Fruit fly (Drosophila melanogaster) whole organism, embryonic: ENCODE measurements around the gene CG5515.

Source experiments
- Atf-2 ChIP-seq: fragments of 200-800 bp; sonication (Bioruptor generic); optimal IDR thresholded peaks from 2 replicates; lab custom pipeline; 2016; ENCODE audit warnings: missing biosample characterization, missing genetic modification characterization
- Blimp-1 ChIP-seq: fragments of 200-800 bp; sonication (Bioruptor generic); optimal IDR thresholded peaks from 3 replicates; lab custom pipeline; 2018; ENCODE audit warnings: missing biosample characterization, missing genetic modification characterization, mild to moderate bottlenecking, moderate library complexity, missing genetic modification reagents
- CG10209 ChIP-seq: fragments of 200-800 bp; sonication (Bioruptor generic); optimal IDR thresholded peaks from 3 replicates; lab custom pipeline; 2017; ENCODE audit warnings: missing biosample characterization, mild to moderate bottlenecking, missing genetic modification characterization, missing genetic modification reagents
- CG12744 ChIP-seq: fragments of 200-800 bp; sonication (Bioruptor generic); optimal IDR thresholded peaks from 2 replicates; lab custom pipeline; 2016; ENCODE audit warnings: missing biosample characterization, missing genetic modification characterization
- CG13775 ChIP-seq: fragments of 200-800 bp; sonication (Bioruptor generic); optimal IDR thresholded peaks from 3 replicates; lab custom pipeline; 2017; ENCODE audit warnings: missing biosample characterization, mild to moderate bottlenecking, missing genetic modification characterization
- CG15601 ChIP-seq: fragments of 200-800 bp; sonication (Bioruptor generic); optimal IDR thresholded peaks from 3 replicates; lab custom pipeline; 2019; ENCODE audit warnings: missing biosample characterization, mild to moderate bottlenecking, missing genetic modification characterization, moderate library complexity
- CG17385 ChIP-seq: fragments of 200-800 bp; sonication (Bioruptor generic); optimal IDR thresholded peaks from 3 replicates; lab custom pipeline; 2018; ENCODE audit warnings: missing biosample characterization, mild to moderate bottlenecking, missing genetic modification characterization
- CG18262 ChIP-seq: fragments of 200-800 bp; optimal IDR thresholded peaks from 3 replicates; lab custom pipeline; 2019; ENCODE audit warnings: missing biosample characterization, mild to moderate bottlenecking, missing genetic modification characterization, moderate library complexity
- CG2875 ChIP-seq: fragments of 200-800 bp; sonication (Bioruptor generic); optimal IDR thresholded peaks from 2 replicates; lab custom pipeline; 2017; ENCODE audit warnings: missing biosample characterization, mild to moderate bottlenecking, missing genetic modification characterization, missing genetic modification reagents
- CG31388 ChIP-seq: fragments of 200-800 bp; sonication (Bioruptor generic); optimal IDR thresholded peaks from 2 replicates; lab custom pipeline; 2016; ENCODE audit warnings: missing biosample characterization, missing genetic modification characterization
- CG33213 ChIP-seq: fragments of 200-800 bp; sonication (Bioruptor generic); optimal IDR thresholded peaks from 3 replicates; lab custom pipeline; 2016; ENCODE audit warnings: missing biosample characterization, missing genetic modification characterization
- CG3847 ChIP-seq: fragments of 200-800 bp; sonication (Bioruptor generic); IDR thresholded peaks from 2 replicates; pipeline ENCODE4 v1.3.6; 2022; ENCODE audit warnings: missing biosample characterization, missing genetic modification characterization
- CG43689 ChIP-seq: fragments of 200-800 bp; sonication (Bioruptor generic); IDR thresholded peaks from 2 replicates; pipeline ENCODE4 v1.3.6; 2022; ENCODE audit warnings: missing biosample characterization, missing genetic modification characterization
- CG4617 ChIP-seq: fragments of 200-800 bp; sonication (Bioruptor generic); optimal IDR thresholded peaks from 3 replicates; lab custom pipeline; 2016; ENCODE audit warnings: missing biosample characterization, missing genetic modification characterization, borderline replicate concordance
- CG6683 ChIP-seq: fragments of 200-800 bp; sonication (Bioruptor generic); optimal IDR thresholded peaks from 2 replicates; lab custom pipeline; 2017; ENCODE audit warnings: missing biosample characterization, mild to moderate bottlenecking, missing genetic modification characterization, missing genetic modification reagents
- CG6791 ChIP-seq: fragments of 200-800 bp; sonication (Bioruptor generic); IDR thresholded peaks from 3 replicates; pipeline ENCODE4 v1.3.6; 2022; ENCODE audit warnings: missing biosample characterization, missing genetic modification characterization; ENCODE audit not compliant: partially characterized antibody
- CG7357 ChIP-seq: fragments of 200-800 bp; sonication (Bioruptor generic); IDR thresholded peaks from 3 replicates; pipeline ENCODE4 v1.3.6; 2022; ENCODE audit warnings: missing biosample characterization, missing genetic modification characterization
- CG7987 ChIP-seq: fragments of 200-800 bp; sonication (Bioruptor generic); optimal IDR thresholded peaks from 2 replicates; lab custom pipeline; 2018; ENCODE audit warnings: missing biosample characterization, mild to moderate bottlenecking, missing genetic modification characterization, moderate library complexity
- CG9727 ChIP-seq: fragments of 200-800 bp; sonication (Bioruptor generic); optimal IDR thresholded peaks from 3 replicates; lab custom pipeline; 2017; ENCODE audit warnings: missing biosample characterization, mild to moderate bottlenecking, missing genetic modification characterization
- Dip2 ChIP-seq: fragments of 200-800 bp; sonication (Bioruptor generic); IDR thresholded peaks from 2 replicates; pipeline ENCODE4 v1.3.6; 2022; ENCODE audit warnings: missing biosample characterization, missing genetic modification characterization
- Hr3 ChIP-seq: fragments of 200-800 bp; sonication (Bioruptor generic); optimal IDR thresholded peaks from 3 replicates; lab custom pipeline; 2016; ENCODE audit warnings: missing biosample characterization, missing genetic modification characterization
- Hr39 ChIP-seq: fragments of >200 bp; optimal IDR thresholded peaks from 2 replicates; lab custom pipeline; 2017
- Hr78 ChIP-seq, 2 experiments: fragments of 200-800 bp in 1 of 2; fragments of >200 bp in 1 of 2; sonication (Bioruptor generic) in 1 of 2; optimal IDR thresholded peaks; 2 replicates each; lab custom pipeline; 2017 to 2019; ENCODE audit warnings: missing biosample characterization in 2 of 2, missing genetic modification characterization in 2 of 2, mild to moderate bottlenecking in 1 of 2, moderate library complexity in 1 of 2
- Hsf ChIP-seq: fragments of 200-800 bp; sonication (Bioruptor generic); optimal IDR thresholded peaks from 3 replicates; lab custom pipeline; 2016; ENCODE audit warnings: missing biosample characterization, missing genetic modification characterization
- Jarid2 ChIP-seq: fragments of 200-800 bp; sonication (Bioruptor generic); optimal IDR thresholded peaks from 3 replicates; lab custom pipeline; 2017; ENCODE audit warnings: mild to moderate bottlenecking, missing biosample characterization, missing genetic modification reagents, missing genetic modification characterization
- Lhr ChIP-seq: fragments of 200-800 bp; sonication (Bioruptor generic); optimal IDR thresholded peaks from 3 replicates; lab custom pipeline; 2017; ENCODE audit warnings: mild to moderate bottlenecking, missing biosample characterization, missing genetic modification reagents, missing genetic modification characterization
- TFAM ChIP-seq: fragments of 200-800 bp; sonication (Bioruptor generic); optimal IDR thresholded peaks from 2 replicates; lab custom pipeline; 2017; ENCODE audit warnings: missing biosample characterization, missing genetic modification characterization, inconsistent platforms
- Tbp ChIP-seq: fragments of >200 bp; optimal IDR thresholded peaks from 2 replicates; lab custom pipeline; 2018; ENCODE audit warnings: missing biosample characterization, missing genetic modification characterization
- ash1 ChIP-seq: fragments of 200-800 bp; sonication (Bioruptor generic); optimal IDR thresholded peaks from 2 replicates; lab custom pipeline; 2018; ENCODE audit warnings: missing biosample characterization, mild to moderate bottlenecking, missing genetic modification characterization
- bowl ChIP-seq: fragments of 200-800 bp; sonication (Bioruptor generic); IDR thresholded peaks from 2 replicates; pipeline ENCODE4 v1.3.6; 2022; ENCODE audit warnings: missing biosample characterization, missing genetic modification characterization
- br ChIP-seq: fragments of >200 bp; optimal IDR thresholded peaks from 2 replicates; lab custom pipeline; 2017
- cas ChIP-seq: fragments of 200-800 bp; sonication (Bioruptor generic); IDR thresholded peaks from 2 replicates; pipeline ENCODE4 v1.3.6; 2022; ENCODE audit warnings: missing biosample characterization, missing genetic modification characterization
- cg ChIP-seq: fragments of 200-800 bp; sonication (Bioruptor generic); optimal IDR thresholded peaks from 3 replicates; lab custom pipeline; 2019; ENCODE audit warnings: missing biosample characterization, mild to moderate bottlenecking, missing genetic modification characterization, moderate library complexity
- chif ChIP-seq, 2 experiments: fragments of 200-800 bp; sonication (Bioruptor generic); optimal IDR thresholded peaks; 3 replicates each; lab custom pipeline; 2016; ENCODE audit warnings: missing biosample characterization in 2 of 2, missing genetic modification characterization in 2 of 2
- crp ChIP-seq, 2 experiments: fragments of 200-800 bp; sonication (Bioruptor generic); optimal IDR thresholded peaks; 2 replicates in 1 of 2; 3 replicates in 1 of 2; lab custom pipeline; 2017; ENCODE audit warnings: missing biosample characterization in 2 of 2, missing genetic modification characterization in 2 of 2, mild to moderate bottlenecking in 1 of 2, moderate library complexity in 1 of 2
- disco-r ChIP-seq: fragments of 200-800 bp; sonication (Bioruptor generic); optimal IDR thresholded peaks from 2 replicates; lab custom pipeline; 2016; ENCODE audit warnings: missing biosample characterization, missing genetic modification characterization
- dm ChIP-seq: fragments of 200-800 bp; sonication (Bioruptor generic); optimal IDR thresholded peaks from 3 replicates; lab custom pipeline; 2016; ENCODE audit warnings: missing biosample characterization, missing genetic modification characterization
- ind ChIP-seq: fragments of 200-800 bp; sonication (Bioruptor generic); optimal IDR thresholded peaks from 3 replicates; lab custom pipeline; 2016; ENCODE audit warnings: missing biosample characterization, missing genetic modification characterization
- kah ChIP-seq: fragments of 200-800 bp; sonication (Bioruptor generic); optimal IDR thresholded peaks from 2 replicates; lab custom pipeline; 2018; ENCODE audit warnings: missing biosample characterization, mild to moderate bottlenecking, missing genetic modification characterization
- kay ChIP-seq: fragments of 200-800 bp; sonication (Bioruptor generic); optimal IDR thresholded peaks from 2 replicates; lab custom pipeline; 2016; ENCODE audit warnings: missing biosample characterization, missing genetic modification characterization
- lola ChIP-seq, 3 experiments: fragments of >200 bp in 2 of 3; fragments of 200-800 bp in 1 of 3; sonication (Bioruptor generic) in 1 of 3; optimal IDR thresholded peaks; 2 replicates each; lab custom pipeline; 2017 to 2019; ENCODE audit warnings: missing biosample characterization in 3 of 3, missing genetic modification characterization in 3 of 3, mild to moderate bottlenecking in 1 of 3, moderate library complexity in 1 of 3
- mam ChIP-seq: fragments of 200-800 bp; sonication (Bioruptor generic); optimal IDR thresholded peaks from 3 replicates; lab custom pipeline; 2016; ENCODE audit warnings: missing biosample characterization, missing genetic modification characterization
- mld ChIP-seq: fragments of 200-800 bp; sonication (Bioruptor generic); IDR thresholded peaks from 3 replicates; pipeline ENCODE4 v1.3.6; 2022; ENCODE audit warnings: missing biosample characterization, missing genetic modification characterization; ENCODE audit not compliant: partially characterized antibody
- nmo ChIP-seq: fragments of 200-800 bp; sonication (Bioruptor generic); optimal IDR thresholded peaks from 2 replicates; lab custom pipeline; 2018; ENCODE audit warnings: missing biosample characterization, mild to moderate bottlenecking, missing genetic modification characterization, moderate library complexity
- nom ChIP-seq: fragments of 200-800 bp; sonication (Bioruptor generic); optimal IDR thresholded peaks from 2 replicates; lab custom pipeline; 2017; ENCODE audit warnings: missing biosample characterization, missing genetic modification characterization, mild to moderate bottlenecking, moderate library complexity, missing genetic modification reagents
- run ChIP-seq: fragments of 200-800 bp; sonication (Bioruptor generic); optimal IDR thresholded peaks from 3 replicates; lab custom pipeline; 2018; ENCODE audit warnings: missing biosample characterization, mild to moderate bottlenecking, missing genetic modification characterization
- sisA ChIP-seq: fragments of 200-800 bp; sonication (Bioruptor generic); IDR thresholded peaks from 2 replicates; pipeline ENCODE4 v1.3.6; 2022; ENCODE audit warnings: missing biosample characterization, missing genetic modification characterization
- sna ChIP-seq: fragments of 200-800 bp; sonication (Bioruptor generic); IDR thresholded peaks from 2 replicates; pipeline ENCODE4 v1.3.6; 2022; ENCODE audit warnings: missing biosample characterization, missing genetic modification characterization; ENCODE audit not compliant: partially characterized antibody
- tin ChIP-seq: fragments of 200-800 bp; sonication (Bioruptor generic); optimal IDR thresholded peaks from 3 replicates; lab custom pipeline; 2016; ENCODE audit warnings: missing biosample characterization, missing genetic modification characterization
- usp ChIP-seq: fragments of >200 bp; optimal IDR thresholded peaks from 2 replicates; lab custom pipeline; 2017; ENCODE audit warnings: missing biosample characterization, missing genetic modification characterization
- zfh2 ChIP-seq: fragments of 200-800 bp; sonication (Bioruptor generic); optimal IDR thresholded peaks from 2 replicates; lab custom pipeline; 2016; ENCODE audit warnings: missing biosample characterization, missing genetic modification characterization

The CG5515 gene

DNA sequence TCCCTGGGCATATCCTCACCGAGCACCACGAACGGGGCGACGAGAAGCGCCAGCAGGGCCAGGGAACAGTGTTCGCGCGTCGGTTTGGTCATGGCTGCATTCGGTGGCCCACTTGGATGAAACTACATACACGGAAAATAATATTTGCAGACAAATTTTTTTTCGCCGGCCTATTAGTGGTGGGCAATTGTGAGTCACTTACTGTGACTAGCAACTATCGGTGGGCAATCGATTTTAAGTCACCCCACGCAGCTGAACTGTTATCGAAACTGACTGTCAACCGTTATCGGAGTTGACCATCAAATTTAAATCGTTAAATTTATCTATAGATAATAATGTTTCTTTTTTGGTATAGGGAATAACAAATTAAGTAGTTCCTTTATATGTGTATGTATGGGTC lies 19.3 kb downstream of the CG5515 start, which contains the start of gene CG5510 (continued):
- TF ChIP-seq kay (GFP tag; lab: Kevin White, UChicago): peak; percentile 87
- no peak for TF ChIP-seq CG2875
- TF ChIP-seq cg: no peak
- peak; percentile 47 for TF ChIP-seq Hsf (GFP tag; lab: Kevin White, UChicago)
- peak; percentile 97 for TF ChIP-seq CG15601 (tag; lab: Kevin White, UChicago)
- no peak for TF ChIP-seq ash1 (GFP tag; lab: Kevin White, UChicago)
- TF ChIP-seq CG12744 (GFP tag; lab: Kevin White, UChicago): peak; percentile 8
- peak; percentile 76 for TF ChIP-seq nmo (GFP tag; lab: Kevin White, UChicago)
- peak in 1 of 2 experiments; percentile 67 for TF ChIP-seq crp (GFP tag; optimal IDR thresholded peaks at IDR 0.05; lab: Kevin White, UChicago)
- no peak for TF ChIP-seq run (tag; lab: Kevin White, UChicago)
- no peak for TF ChIP-seq Hr39 (lab: Kevin White, UChicago)
- peak; percentile 51 for TF ChIP-seq Lhr (GFP tag; lab: Kevin White, UChicago)
- TF ChIP-seq CG6791 (GFP tag; lab: Robert Waterston, UW): peak; percentile 99
- TF ChIP-seq Hr3: peak; percentile 47
- no peak for TF ChIP-seq bowl (GFP tag; lab: Robert Waterston, UW)
- TF ChIP-seq Blimp-1 (GFP tag; lab: Kevin White, UChicago): peak; percentile 25
- no peak for TF ChIP-seq kah (GFP tag; lab: Kevin White, UChicago)
- peak; percentile 49 for TF ChIP-seq dm
- TF ChIP-seq Atf-2 (GFP tag; lab: Kevin White, UChicago): no peak
- no peak for TF ChIP-seq cas (GFP tag; lab: Robert Waterston, UW)
- peak; percentile 54 for TF ChIP-seq CG3847 (GFP tag; lab: Robert Waterston, UW)
- peak; percentile 99 for TF ChIP-seq sna (GFP tag; lab: Robert Waterston, UW)
- TF ChIP-seq CG31388 (GFP tag; lab: Kevin White, UChicago): no peak
- no peak for TF ChIP-seq CG9727 (GFP tag; lab: Kevin White, UChicago)
- TF ChIP-seq disco-r (GFP tag; lab: Kevin White, UChicago): no peak
- no peak for TF ChIP-seq nom (GFP tag; lab: Kevin White, UChicago)
- peak; percentile 59 for TF ChIP-seq sisA
- TF ChIP-seq CG6683 (GFP tag; lab: Kevin White, UChicago): no peak
- TF ChIP-seq br (lab: Kevin White, UChicago): no peak
- TF ChIP-seq Hr78 (GFP tag; optimal IDR thresholded peaks at IDR 0.05; lab: Kevin White, UChicago): no peak
- TF ChIP-seq chif (GFP tag; optimal IDR thresholded peaks at IDR 0.05; lab: Kevin White, UChicago): peak; percentile 13 to 48
- TF ChIP-seq CG33213 (GFP tag; lab: Kevin White, UChicago): peak; percentile 11
- peak; percentile 72 for TF ChIP-seq CG4617
- no peak for TF ChIP-seq CG18262 (tag; lab: Kevin White, UChicago)
- TF ChIP-seq tin: peak; percentile 66
- peak; percentile 97 for TF ChIP-seq mld (GFP tag; lab: Robert Waterston, UW)
- TF ChIP-seq usp (GFP tag; lab: Kevin White, UChicago): no peak
- no peak for TF ChIP-seq Dip2
- peak; percentile 66 for TF ChIP-seq zfh2 (GFP tag; lab: Kevin White, UChicago)
- peak; percentile 15 for TF ChIP-seq CG10209 (GFP tag; lab: Kevin White, UChicago)
- TF ChIP-seq Tbp: no peak
- TF ChIP-seq TFAM (GFP tag; lab: Kevin White, UChicago): no peak
- TF ChIP-seq CG7357 (GFP tag; lab: Robert Waterston, UW): 0 out of 3 replicates have a peak, but pooled peaks have one; percentile 32
- TF ChIP-seq mam (GFP tag; lab: Kevin White, UChicago): peak; percentile 67
- TF ChIP-seq ind (GFP tag; lab: Kevin White, UChicago): peak; percentile 27
- TF ChIP-seq lola (GFP tag; optimal IDR thresholded peaks at IDR 0.05; lab: Kevin White, UChicago): peak in 1 of 3 experiments; percentile 8
- TF ChIP-seq CG7987 (GFP tag; lab: Kevin White, UChicago): peak; percentile 48
- no peak for TF ChIP-seq CG17385 (GFP tag; lab: Kevin White, UChicago)
- peak; percentile 38 for TF ChIP-seq CG13775
- no peak for TF ChIP-seq Jarid2
- no peak for TF ChIP-seq CG43689 (GFP tag; lab: Robert Waterston, UW)
